Fruit fly (Drosophila melanogaster): ENCODE data around the gene bab2.

- TF ChIP-seq CG1620 (GFP tag; optimal IDR thresholded peaks at IDR 0.05), result no peak
- TF ChIP-seq pad (GFP tag; optimal IDR thresholded peaks at IDR 0.05), result no peak
- no peak for TF ChIP-seq bab1 (GFP tag; optimal IDR thresholded peaks at IDR 0.05)
- no peak for TF ChIP-seq ovo (GFP tag; optimal IDR thresholded peaks at IDR 0.05)
- TF ChIP-seq CG14711 (tag; optimal IDR thresholded peaks at IDR 0.05), result no peak
- TF ChIP-seq Hr96 (GFP tag; optimal IDR thresholded peaks at IDR 0.05), result no peak
- no peak for TF ChIP-seq cnc (optimal IDR thresholded peaks at IDR 0.05)
- no peak for TF ChIP-seq CG7101 (tag; optimal IDR thresholded peaks at IDR 0.05)
- no peak for TF ChIP-seq CG11617 (GFP tag; optimal IDR thresholded peaks at IDR 0.05)
Observed at dm6 chr3L:1151691-1152090, 25.4 kb downstream of the bab2 start.
